Fruit fly (Drosophila melanogaster): ENCODE measurements around the gene CG7950.

DNA sequence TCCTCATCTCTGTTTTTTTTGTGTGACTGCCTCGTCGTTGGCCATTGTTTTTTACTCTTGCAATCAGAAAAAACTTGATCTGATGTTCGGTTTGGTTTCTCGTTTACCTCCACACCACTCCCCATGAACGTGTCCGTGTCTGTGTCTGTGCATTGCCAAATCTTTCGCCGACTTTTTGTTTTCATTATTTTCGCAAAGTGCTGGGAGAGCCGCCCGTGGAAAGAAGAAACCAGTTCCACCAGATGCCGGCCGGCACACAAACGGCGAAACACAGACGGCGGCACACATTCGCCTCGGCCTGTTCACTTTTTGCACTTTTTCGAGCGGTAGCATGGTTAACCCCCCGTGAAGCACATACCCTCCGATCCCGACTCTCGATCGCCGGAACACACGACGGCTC, 38.7 kb downstream of the CG7950 start:
- TF ChIP-seq CG8478 (optimal IDR thresholded peaks at IDR 0.05) (no peak), CTCF (optimal IDR thresholded peaks at IDR 0.05) (no peak)
